Fruit fly (Drosophila melanogaster): ENCODE data around the gene Mzt1.
A peak's percentile ranks its signal among the peaks of the same experiment; 100 is the strongest.

Gene Mzt1

DNA sequence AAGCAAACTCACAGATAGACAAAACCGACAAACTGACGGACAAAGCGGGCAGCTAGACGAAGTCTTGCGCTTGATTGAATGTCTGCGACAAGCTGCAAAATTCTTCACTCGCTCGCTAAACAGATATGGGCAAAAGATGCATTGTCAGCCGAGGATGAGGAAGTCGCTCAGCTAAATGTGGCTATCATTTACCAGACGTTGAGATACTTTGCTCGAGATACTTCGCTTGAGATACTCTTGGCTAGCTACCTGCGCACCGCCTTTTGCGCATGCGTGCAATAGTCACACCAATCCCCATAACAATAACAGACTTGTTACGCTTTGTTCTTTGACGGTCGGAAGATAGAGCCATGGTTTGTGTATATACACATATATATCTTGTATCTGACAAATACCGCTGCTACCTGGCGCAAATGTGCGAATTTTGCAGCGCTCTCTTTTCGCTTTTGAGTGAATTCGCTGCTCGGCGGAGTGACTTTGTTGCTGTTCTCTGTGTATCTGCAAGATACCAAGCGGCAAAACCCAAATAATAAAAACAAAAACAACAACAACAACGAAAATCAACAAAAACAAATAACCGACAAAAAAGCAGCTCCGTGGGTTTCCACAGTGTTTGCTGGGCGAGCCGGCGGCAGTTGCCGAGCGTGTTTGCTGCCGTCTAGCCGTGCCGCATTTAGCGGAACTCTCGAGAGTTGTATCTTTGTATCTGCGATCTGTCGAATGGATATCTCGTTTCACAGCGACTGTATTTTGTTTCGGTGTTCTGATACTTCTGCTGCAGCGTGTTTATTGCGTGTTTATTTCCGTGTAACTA lies 49.8 kb downstream of the Mzt1 start:
- TF ChIP-seq jim (GFP tag; optimal IDR thresholded peaks at IDR 0.05) (no peak), Sp1 (GFP tag; optimal IDR thresholded peaks at IDR 0.05) (peak; percentile 22), Jra (GFP tag; optimal IDR thresholded peaks at IDR 0.05) (no peak), dl (GFP tag; optimal IDR thresholded peaks at IDR 0.05; ENCODE audit: insufficient read depth in 1 of 2, partially characterized antibody in 2 of 2) (no peak), h (GFP tag; optimal IDR thresholded peaks at IDR 0.05) (peak; percentile 39), rgr (GFP tag; optimal IDR thresholded peaks at IDR 0.05) (peak; percentile 4), fru (GFP tag; optimal IDR thresholded peaks at IDR 0.05) (peak; percentile 40), Rel (GFP tag; optimal IDR thresholded peaks at IDR 0.05) (peak; percentile 8), Rel (tag; optimal IDR thresholded peaks at IDR 0.05) (no peak), psq (GFP tag; optimal IDR thresholded peaks at IDR 0.05) (peak; percentile 26)

All from whole organism, wandering third instar larva.